Fruit fly (Drosophila melanogaster) whole organism, embryonic: ENCODE measurements around the gene Hez.

Experiments
- Asciz ChIP-seq: fragments of 200-800 bp; sonication (Bioruptor generic); optimal IDR thresholded peaks from 2 replicates; lab custom pipeline; 2017; ENCODE audit warnings: missing biosample characterization, mild to moderate bottlenecking, missing genetic modification characterization, missing genetic modification reagents
- Bgb ChIP-seq: fragments of 200-800 bp; sonication (Bioruptor generic); IDR thresholded peaks from 2 replicates; pipeline ENCODE4 v1.3.6; 2022; ENCODE audit warnings: missing biosample characterization, missing genetic modification characterization; ENCODE audit not compliant: partially characterized antibody
- CG10543 ChIP-seq: fragments of 200-800 bp; sonication (Bioruptor generic); optimal IDR thresholded peaks from 3 replicates; lab custom pipeline; 2017; ENCODE audit warnings: missing biosample characterization, mild to moderate bottlenecking, missing genetic modification characterization, moderate library complexity
- CG11093 ChIP-seq: fragments of 200-800 bp; sonication (Bioruptor generic); IDR thresholded peaks from 3 replicates; pipeline ENCODE4 v1.3.6; 2022; ENCODE audit warnings: missing biosample characterization, missing genetic modification characterization
- CG11695 ChIP-seq: fragments of 200-800 bp; sonication (Bioruptor generic); IDR thresholded peaks from 3 replicates; pipeline ENCODE4 v1.3.6; 2022; ENCODE audit warnings: missing biosample characterization, missing genetic modification characterization
- CG1233 ChIP-seq: fragments of 200-800 bp; sonication (Bioruptor generic); optimal IDR thresholded peaks from 4 replicates; lab custom pipeline; 2018; ENCODE audit warnings: missing biosample characterization, mild to moderate bottlenecking, missing genetic modification characterization
- CG13624 ChIP-seq: fragments of 200-800 bp; sonication (Bioruptor generic); optimal IDR thresholded peaks from 2 replicates; lab custom pipeline; 2016; ENCODE audit warnings: missing biosample characterization, missing genetic modification characterization
- CG13894 ChIP-seq: fragments of 200-800 bp; sonication (Bioruptor generic); optimal IDR thresholded peaks from 3 replicates; lab custom pipeline; 2018; ENCODE audit warnings: missing biosample characterization, mild to moderate bottlenecking, missing genetic modification characterization, moderate library complexity
- CG15269 ChIP-seq: fragments of 200-800 bp; sonication (Bioruptor generic); optimal IDR thresholded peaks from 2 replicates; lab custom pipeline; 2018; ENCODE audit warnings: missing biosample characterization, mild to moderate bottlenecking, missing genetic modification characterization, moderate library complexity
- CG1603 ChIP-seq: fragments of 200-800 bp; sonication (Bioruptor generic); optimal IDR thresholded peaks from 2 replicates; lab custom pipeline; 2019; ENCODE audit warnings: missing biosample characterization, mild to moderate bottlenecking, missing genetic modification characterization, moderate library complexity
- CG1647 ChIP-seq: fragments of 200-800 bp; sonication (Bioruptor generic); optimal IDR thresholded peaks from 3 replicates; lab custom pipeline; 2016; ENCODE audit warnings: missing biosample characterization, missing genetic modification characterization
- CG17186 ChIP-seq: fragments of 200-800 bp; sonication (Bioruptor generic); optimal IDR thresholded peaks from 3 replicates; lab custom pipeline; 2017; ENCODE audit warnings: missing biosample characterization, missing genetic modification reagents, missing genetic modification characterization
- CG2199 ChIP-seq: fragments of 200-800 bp; sonication (Bioruptor generic); IDR thresholded peaks from 3 replicates; pipeline ENCODE4 v1.3.6; 2022; ENCODE audit warnings: missing biosample characterization, missing genetic modification characterization
- CG30020 ChIP-seq: fragments of 200-800 bp; optimal IDR thresholded peaks from 2 replicates; lab custom pipeline; 2019; ENCODE audit warnings: missing biosample characterization, mild to moderate bottlenecking, missing genetic modification characterization, moderate library complexity
- CG3065 ChIP-seq: fragments of 200-800 bp; sonication (Bioruptor generic); optimal IDR thresholded peaks from 2 replicates; lab custom pipeline; 2016; ENCODE audit warnings: missing biosample characterization, missing genetic modification characterization
- CG33213 ChIP-seq: fragments of 200-800 bp; sonication (Bioruptor generic); optimal IDR thresholded peaks from 3 replicates; lab custom pipeline; 2016; ENCODE audit warnings: missing biosample characterization, missing genetic modification characterization
- CG34422 ChIP-seq: fragments of 200-800 bp; sonication (Bioruptor generic); IDR thresholded peaks from 3 replicates; pipeline ENCODE4 v1.3.6; 2022; ENCODE audit warnings: missing biosample characterization, missing genetic modification characterization
- CG42726 ChIP-seq: fragments of 200-800 bp; sonication (Bioruptor generic); IDR thresholded peaks from 2 replicates; pipeline ENCODE4 v1.3.6; 2022; ENCODE audit warnings: missing biosample characterization, missing genetic modification characterization; ENCODE audit not compliant: partially characterized antibody
- CG6654 ChIP-seq: fragments of 200-800 bp; sonication (Bioruptor generic); optimal IDR thresholded peaks from 2 replicates; lab custom pipeline; 2017; ENCODE audit warnings: missing biosample characterization, mild to moderate bottlenecking, missing genetic modification characterization
- CG7786 ChIP-seq: fragments of 200-800 bp; sonication (Bioruptor generic); optimal IDR thresholded peaks from 2 replicates; lab custom pipeline; 2016; ENCODE audit warnings: missing biosample characterization, missing genetic modification characterization
- CG9932 ChIP-seq: fragments of 200-800 bp; sonication (Bioruptor generic); IDR thresholded peaks from 2 replicates; pipeline ENCODE4 v1.3.6; 2022; ENCODE audit warnings: missing biosample characterization, missing genetic modification characterization
- CoRest ChIP-seq: fragments of 200-800 bp; sonication (Bioruptor generic); optimal IDR thresholded peaks from 3 replicates; lab custom pipeline; 2018; ENCODE audit warnings: missing biosample characterization, mild to moderate bottlenecking, missing genetic modification characterization, moderate library complexity
- Doc2 ChIP-seq: fragments of 200-800 bp; sonication (Bioruptor generic); IDR thresholded peaks from 2 replicates; pipeline ENCODE4 v1.3.6; 2022; ENCODE audit warnings: missing biosample characterization, missing genetic modification characterization
- Dp ChIP-seq: fragments of 200-800 bp; sonication (Bioruptor generic); optimal IDR thresholded peaks from 2 replicates; lab custom pipeline; 2018; ENCODE audit warnings: missing biosample characterization, mild to moderate bottlenecking, missing genetic modification characterization, moderate library complexity
- Dref ChIP-seq: fragments of 200-800 bp; sonication (Bioruptor generic); IDR thresholded peaks from 2 replicates; pipeline ENCODE4 v1.3.6; 2022; ENCODE audit warnings: missing biosample characterization, missing genetic modification characterization
- E2f2 ChIP-seq: fragments of 200-800 bp; sonication (Bioruptor generic); IDR thresholded peaks from 2 replicates; pipeline ENCODE4 v1.3.6; 2022; ENCODE audit warnings: missing biosample characterization, missing genetic modification characterization
- Gsc ChIP-seq: fragments of 200-800 bp; sonication (Bioruptor generic); IDR thresholded peaks from 2 replicates; pipeline ENCODE4 v1.3.6; 2022; ENCODE audit warnings: missing biosample characterization, missing genetic modification characterization
- Hmr ChIP-seq: fragments of 200-800 bp; sonication (Bioruptor generic); optimal IDR thresholded peaks from 3 replicates; lab custom pipeline; 2017; ENCODE audit warnings: mild to moderate bottlenecking, missing biosample characterization, missing genetic modification reagents, missing genetic modification characterization
- Lhr ChIP-seq: fragments of 200-800 bp; sonication (Bioruptor generic); optimal IDR thresholded peaks from 3 replicates; lab custom pipeline; 2017; ENCODE audit warnings: mild to moderate bottlenecking, missing biosample characterization, missing genetic modification reagents, missing genetic modification characterization
- MBD-R2 ChIP-seq: fragments of 200-800 bp; sonication (Bioruptor generic); IDR thresholded peaks from 2 replicates; pipeline ENCODE4 v1.3.6; 2022; ENCODE audit warnings: missing biosample characterization, missing genetic modification characterization
- Med ChIP-seq: fragments of 200-800 bp; sonication (Bioruptor generic); peaks from one replicate; lab custom pipeline; 2016; ENCODE audit warnings: missing biosample characterization, missing genetic modification characterization, mild to moderate bottlenecking, inconsistent platforms, moderate library complexity
- NFAT ChIP-seq: fragments of 200-800 bp; sonication (Bioruptor generic); IDR thresholded peaks from 2 replicates; pipeline ENCODE4 v1.3.6; 2022; ENCODE audit warnings: missing biosample characterization, missing genetic modification characterization
- Nf-YB ChIP-seq: fragments of 200-800 bp; sonication (Bioruptor generic); optimal IDR thresholded peaks from 3 replicates; lab custom pipeline; 2019; ENCODE audit warnings: missing biosample characterization, mild to moderate bottlenecking, missing genetic modification characterization, moderate library complexity
- NfI ChIP-seq: fragments of 200-800 bp; sonication (Bioruptor generic); optimal IDR thresholded peaks from 3 replicates; lab custom pipeline; 2018; ENCODE audit warnings: missing biosample characterization, mild to moderate bottlenecking, missing genetic modification characterization, moderate library complexity
- Rfx ChIP-seq: fragments of 200-800 bp; sonication (Bioruptor generic); IDR thresholded peaks from 2 replicates; pipeline ENCODE4 v1.3.6; 2022; ENCODE audit warnings: missing biosample characterization, missing genetic modification characterization
- TFAM ChIP-seq: fragments of 200-800 bp; sonication (Bioruptor generic); optimal IDR thresholded peaks from 2 replicates; lab custom pipeline; 2017; ENCODE audit warnings: missing biosample characterization, missing genetic modification characterization, inconsistent platforms
- Trl ChIP-seq, 3 experiments: fragments of >200 bp in 2 of 3; fragments of 200-800 bp in 1 of 3; sonication (Bioruptor generic) in 1 of 3; optimal IDR thresholded peaks; 2 replicates in 1 of 3; 3 replicates in 2 of 3; lab custom pipeline; 2016 to 2017; ENCODE audit warnings: missing biosample characterization in 1 of 3, missing genetic modification characterization in 1 of 3
- Xbp1 ChIP-seq: fragments of 200-800 bp; sonication (Bioruptor generic); optimal IDR thresholded peaks from 3 replicates; lab custom pipeline; 2016; ENCODE audit warnings: missing biosample characterization, mild to moderate bottlenecking, missing genetic modification characterization
- dpn ChIP-seq, 2 experiments: fragments of 200-800 bp; sonication (Bioruptor generic); optimal IDR thresholded peaks; 3 replicates each; lab custom pipeline; 2016; ENCODE audit warnings: missing biosample characterization in 2 of 2, missing genetic modification characterization in 2 of 2
- gce ChIP-seq: fragments of 200-800 bp; sonication (Bioruptor generic); IDR thresholded peaks from 3 replicates; pipeline ENCODE4 v1.3.6; 2022; ENCODE audit warnings: missing biosample characterization, missing genetic modification characterization
- inv ChIP-seq: fragments of 200-800 bp; sonication (Bioruptor generic); IDR thresholded peaks from 2 replicates; pipeline ENCODE4 v1.3.6; 2022; ENCODE audit warnings: missing biosample characterization, missing genetic modification characterization; ENCODE audit not compliant: partially characterized antibody
- nmo ChIP-seq: fragments of 200-800 bp; sonication (Bioruptor generic); optimal IDR thresholded peaks from 2 replicates; lab custom pipeline; 2018; ENCODE audit warnings: missing biosample characterization, mild to moderate bottlenecking, missing genetic modification characterization, moderate library complexity
- prd ChIP-seq, 3 experiments: fragments of >200 bp in 2 of 3; fragments of 200-800 bp in 1 of 3; sonication (Bioruptor generic) in 1 of 3; optimal IDR thresholded peaks in 2 of 3; IDR thresholded peaks in 1 of 3; 2 replicates in 2 of 3; 3 replicates in 1 of 3; pipeline versions ENCODE4 v1.3.6 to Lab custom; 2017 to 2022; ENCODE audit warnings: missing biosample characterization in 1 of 3, missing genetic modification characterization in 1 of 3
- pzg ChIP-seq: fragments of 200-800 bp; sonication (Bioruptor generic); optimal IDR thresholded peaks from 3 replicates; lab custom pipeline; 2018; ENCODE audit warnings: missing biosample characterization, mild to moderate bottlenecking, missing genetic modification characterization, moderate library complexity
- sens ChIP-seq: fragments of 200-800 bp; sonication (Bioruptor generic); peaks from one replicate; lab custom pipeline; 2016; ENCODE audit warnings: missing biosample characterization, missing genetic modification characterization
- shn ChIP-seq: fragments of 200-800 bp; sonication (Bioruptor generic); optimal IDR thresholded peaks from 3 replicates; lab custom pipeline; 2016; ENCODE audit warnings: missing biosample characterization, missing genetic modification characterization
- twi ChIP-seq: fragments of 200-800 bp; optimal IDR thresholded peaks from 2 replicates; lab custom pipeline; 2019; ENCODE audit warnings: missing biosample characterization, mild to moderate bottlenecking, missing genetic modification characterization, moderate library complexity
- usp ChIP-seq: fragments of >200 bp; optimal IDR thresholded peaks from 2 replicates; lab custom pipeline; 2017; ENCODE audit warnings: missing biosample characterization, missing genetic modification characterization
- zfh2 ChIP-seq: fragments of 200-800 bp; sonication (Bioruptor generic); optimal IDR thresholded peaks from 2 replicates; lab custom pipeline; 2016; ENCODE audit warnings: missing biosample characterization, missing genetic modification characterization

The Hez gene

DNA sequence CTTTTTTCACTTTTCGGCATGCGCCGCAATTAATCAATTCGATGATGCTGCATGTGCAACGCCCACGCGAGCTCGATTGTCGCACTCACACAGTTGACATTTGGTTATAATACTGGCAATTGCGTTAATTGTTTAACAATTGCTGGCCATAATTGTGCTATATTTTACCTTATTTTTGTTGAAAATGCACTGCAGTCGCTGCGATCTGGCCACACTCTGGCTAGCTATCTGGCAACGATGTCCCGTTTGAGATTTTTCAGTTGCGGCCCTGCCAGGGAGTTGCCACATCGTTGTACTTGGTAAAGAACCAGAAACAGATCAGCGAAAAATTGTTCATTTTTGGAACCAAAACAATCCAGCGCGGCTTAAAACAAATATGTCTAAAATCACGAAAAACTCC lies 3.8 kb upstream of the Hez start, which contains the start of the genes CG6707 and CG46387 (continued):
- TF ChIP-seq CG9932 (GFP tag; lab: Robert Waterston, UW) (peak; percentile 73), CG3065 (GFP tag; lab: Kevin White, UChicago) (no peak), dpn (GFP tag; optimal IDR thresholded peaks at IDR 0.05; lab: Kevin White, UChicago) (peak in 1 of 2 experiments; percentile 46), Dref (GFP tag; lab: Robert Waterston, UW) (peak; percentile 39), CG2199 (0 out of 3 replicates have a peak, but pooled peaks have one; percentile 35), Asciz (no peak), NFAT (peak; percentile 62), Trl (optimal IDR thresholded peaks at IDR 0.05; lab: Kevin White, UChicago) (no peak), Trl (GFP tag; optimal IDR thresholded peaks at IDR 0.05; lab: Kevin White, UChicago) (peak; percentile 16), CG1603 (tag; lab: Kevin White, UChicago) (peak; percentile 82), nmo (GFP tag; lab: Kevin White, UChicago) (peak; percentile 32), CG6654 (GFP tag; lab: Kevin White, UChicago) (no peak), CG10543 (GFP tag; lab: Kevin White, UChicago) (peak; percentile 26), Gsc (no peak), NfI (GFP tag; lab: Kevin White, UChicago) (peak; percentile 50), pzg (GFP tag; lab: Kevin White, UChicago) (peak; percentile 91), CG42726 (0 out of 2 replicates have a peak, but pooled peaks have one; percentile 51), CG7786 (GFP tag; lab: Kevin White, UChicago) (peak; percentile 3), CoRest (tag; lab: Kevin White, UChicago) (peak; percentile 26), TFAM (GFP tag; lab: Kevin White, UChicago) (no peak), Rfx (GFP tag; lab: Robert Waterston, UW) (peak; percentile 44), twi (tag; lab: Kevin White, UChicago) (no peak), Dp (peak; percentile 52), prd (optimal IDR thresholded peaks at IDR 0.05; lab: Kevin White, UChicago) (no peak), prd (GFP tag; IDR thresholded peaks at IDR 0.05; lab: Robert Waterston, UW) (peak; percentile 48; the same call in 1 of the 3 replicates), Doc2 (GFP tag; lab: Robert Waterston, UW) (no peak), MBD-R2 (peak; percentile 79), CG15269 (no peak), shn (GFP tag; lab: Kevin White, UChicago) (peak; percentile 43), CG13894 (tag; lab: Kevin White, UChicago) (peak; percentile 22), CG17186 (GFP tag; lab: Kevin White, UChicago) (peak; percentile 24), Med (GFP tag; lab: Kevin White, UChicago) (peak; percentile 81), CG11093 (GFP tag; lab: Robert Waterston, UW) (no peak), sens (GFP tag; lab: Kevin White, UChicago) (peak; percentile 23), Hmr (GFP tag; lab: Kevin White, UChicago) (peak; percentile 56), CG1647 (GFP tag; lab: Kevin White, UChicago) (no peak), Lhr (peak; percentile 72), zfh2 (peak; percentile 11), inv (GFP tag; lab: Robert Waterston, UW) (peak; percentile 24; the same call in 1 of the 2 replicates), Xbp1 (GFP tag; lab: Kevin White, UChicago) (peak; percentile 25), CG30020 (tag; lab: Kevin White, UChicago) (peak; percentile 21), gce (GFP tag; lab: Robert Waterston, UW) (no peak), CG11695 (no peak), usp (no peak), CG1233 (GFP tag; lab: Kevin White, UChicago) (no peak), CG34422 (GFP tag; lab: Robert Waterston, UW) (peak; percentile 65; the same call in 1 of the 3 replicates), Bgb (GFP tag; lab: Robert Waterston, UW) (peak; percentile 44; the same call in 1 of the 2 replicates), E2f2 (GFP tag; lab: Robert Waterston, UW) (peak; percentile 61), Nf-YB (GFP tag; lab: Kevin White, UChicago) (no peak), CG33213 (peak; percentile 9), CG13624 (GFP tag; lab: Kevin White, UChicago) (peak; percentile 47)
